Worm (Caenorhabditis elegans): ENCODE data around the gene sri-34.

- TF ChIP-seq ceh-28 (tag; optimal IDR thresholded peaks at IDR 0.05), result no peak
- TF ChIP-seq elt-1 (tag; optimal IDR thresholded peaks at IDR 0.05), result no peak
- no peak for TF ChIP-seq ceh-82 (tag; optimal IDR thresholded peaks at IDR 0.05)
- TF ChIP-seq egl-27 (tag; optimal IDR thresholded peaks at IDR 0.05), result no peak
- TF ChIP-seq ama-1 (optimal IDR thresholded peaks at IDR 0.05), result no peak
- no peak for TF ChIP-seq nhr-11 (tag; optimal IDR thresholded peaks at IDR 0.05)
- no peak for TF ChIP-seq jun-1 (tag; optimal IDR thresholded peaks at IDR 0.05)
- no peak for TF ChIP-seq nfya-1 (tag; optimal IDR thresholded peaks at IDR 0.05; ENCODE audit: insufficient read depth)
- no peak for TF ChIP-seq unc-62 (GFP tag; optimal IDR thresholded peaks at IDR 0.05)
- TF ChIP-seq skn-1 (tag; optimal IDR thresholded peaks at IDR 0.05), result no peak
Observed at ce11 chrII:3126341-3126740, 32.5 kb downstream of the sri-34 start, which contains the start of gene ins-19.
